Worm (Caenorhabditis elegans) whole organism, L2 larva: ENCODE data around the gene srab-12.

Experiments used
- C34F6.9 ChIP-seq: fragments of 150-350 bp; optimal IDR thresholded peaks from 2 replicates; lab custom pipeline; 2014; ENCODE audit warnings: missing biosample characterization, missing genetic modification characterization
- Y55F3AM.14 ChIP-seq: fragments of 200-800 bp; sonication (Bioruptor generic); optimal IDR thresholded peaks from 2 replicates; lab custom pipeline; 2018; ENCODE audit warnings: mild to moderate bottlenecking, missing genetic modification characterization, missing compliant biosample characterization
- aly-2 ChIP-seq: fragments of 150-350 bp; optimal IDR thresholded peaks from 2 replicates; lab custom pipeline; 2014; ENCODE audit warnings: missing biosample characterization, missing genetic modification characterization
- ama-1 ChIP-seq: fragments of 150-350 bp; optimal IDR thresholded peaks from 2 replicates; lab custom pipeline; 2018; ENCODE audit warnings: inconsistent platforms
- ceh-82 ChIP-seq: fragments of 150-350 bp; optimal IDR thresholded peaks from 2 replicates; lab custom pipeline; 2014; ENCODE audit warnings: missing biosample characterization, missing genetic modification characterization
- dmd-4 ChIP-seq: sonication (generic microtip); optimal IDR thresholded peaks from 2 replicates; lab custom pipeline; 2017; ENCODE audit warnings: missing biosample characterization, missing genetic modification characterization
- gmeb-1 ChIP-seq: fragments of 150-350 bp; optimal IDR thresholded peaks from 2 replicates; lab custom pipeline; 2014; ENCODE audit warnings: missing biosample characterization, missing genetic modification characterization
- lin-13 ChIP-seq: fragments of 150-350 bp; optimal IDR thresholded peaks from 2 replicates; lab custom pipeline; 2014; ENCODE audit warnings: missing biosample characterization, missing genetic modification reagents, missing genetic modification characterization
- mab-5 ChIP-seq: fragments of 150-350 bp; optimal IDR thresholded peaks from 2 replicates; lab custom pipeline; 2014; ENCODE audit warnings: missing biosample characterization, missing genetic modification characterization
- mbf-1 ChIP-seq: sonication (generic microtip); optimal IDR thresholded peaks from 2 replicates; lab custom pipeline; 2017; ENCODE audit warnings: missing biosample characterization, missing genetic modification characterization
- mdl-1 ChIP-seq, 2 experiments: fragments of 150-350 bp in 1 of 2; sonication (generic microtip) in 1 of 2; optimal IDR thresholded peaks; 2 replicates each; lab custom pipeline; 2017; ENCODE audit warnings: missing biosample characterization in 2 of 2, missing genetic modification characterization in 2 of 2
- nhr-12 ChIP-seq: fragments of 150-350 bp; optimal IDR thresholded peaks from 2 replicates; lab custom pipeline; 2014; ENCODE audit warnings: missing biosample characterization, missing genetic modification characterization
- nhr-129 ChIP-seq: fragments of 150-350 bp; optimal IDR thresholded peaks from 2 replicates; lab custom pipeline; 2014; ENCODE audit warnings: missing biosample characterization, missing genetic modification characterization
- nhr-21 ChIP-seq: fragments of 150-350 bp; optimal IDR thresholded peaks from 2 replicates; lab custom pipeline; 2014; ENCODE audit warnings: missing biosample characterization, missing genetic modification characterization
- nhr-23 ChIP-seq: fragments of 150-350 bp; optimal IDR thresholded peaks from 2 replicates; lab custom pipeline; 2014; ENCODE audit warnings: missing biosample characterization, missing genetic modification reagents, missing genetic modification characterization
- nhr-237 ChIP-seq: fragments of 150-350 bp; optimal IDR thresholded peaks from 2 replicates; lab custom pipeline; 2014; ENCODE audit warnings: missing biosample characterization, missing genetic modification characterization
- sma-3 ChIP-seq: sonication (generic microtip); optimal IDR thresholded peaks from 2 replicates; lab custom pipeline; 2016; ENCODE audit warnings: missing genetic modification reagents, missing genetic modification characterization, missing compliant biosample characterization
- sma-9 ChIP-seq, 2 experiments: fragments of 150-350 bp in 1 of 2; sonication (generic microtip) in 1 of 2; optimal IDR thresholded peaks; 2 replicates each; lab custom pipeline; 2014 to 2016; ENCODE audit warnings: missing genetic modification characterization in 2 of 2, mild to moderate bottlenecking in 1 of 2, missing biosample characterization in 1 of 2, missing compliant biosample characterization in 1 of 2, missing genetic modification reagents in 1 of 2, moderate library complexity in 1 of 2
- snpc-4 ChIP-seq: fragments of 150-350 bp; optimal IDR thresholded peaks from 2 replicates; lab custom pipeline; 2014; ENCODE audit warnings: missing biosample characterization, missing genetic modification characterization
- ztf-1 ChIP-seq: fragments of 200-800 bp; sonication (Bioruptor generic); conservative IDR thresholded peaks from 2 replicates; pipeline ENCODE4 v1.3.6; 2022; ENCODE audit warnings: missing genetic modification characterization, missing compliant biosample characterization
- ztf-11 ChIP-seq: sonication (generic microtip); optimal IDR thresholded peaks from 2 replicates; lab custom pipeline; 2017; ENCODE audit warnings: missing biosample characterization, missing genetic modification characterization

Gene srab-12

DNA sequence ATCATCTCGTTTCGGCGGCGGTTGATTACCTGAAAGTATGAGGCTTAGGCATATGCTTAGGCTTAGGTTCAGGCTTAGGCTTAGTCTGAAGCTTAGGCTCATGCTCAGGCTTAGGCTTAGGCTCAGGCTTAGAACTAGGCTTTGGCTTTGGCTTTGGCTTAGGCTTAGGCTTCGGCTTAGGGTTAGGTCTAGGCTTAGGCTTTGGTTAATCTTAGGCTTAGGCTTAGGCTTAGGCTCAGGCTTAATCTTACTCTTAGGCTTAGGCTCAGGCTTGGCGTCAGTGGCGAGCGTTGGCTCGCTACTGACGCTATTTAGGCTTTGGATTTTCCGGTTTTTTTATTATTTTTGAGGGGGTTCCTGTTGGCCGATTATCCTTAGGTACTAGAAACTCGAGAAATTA is 39.6 kb downstream of the srab-12 start:
- TF ChIP-seq sma-3 (GFP tag; lab: Kevin White, UChicago) (no peak), nhr-23 (no peak), dmd-4 (tag; lab: Kevin White, UChicago) (no peak), nhr-21 (tag; lab: Kevin White, UChicago) (no peak), nhr-237 (no peak), Y55F3AM.14 (no peak), ceh-82 (tag; lab: Kevin White, UChicago) (no peak), sma-9 (GFP tag; optimal IDR thresholded peaks at IDR 0.05; lab: Kevin White, UChicago) (no peak), sma-9 (tag; optimal IDR thresholded peaks at IDR 0.05; lab: Kevin White, UChicago) (no peak), ama-1 (lab: Kevin White, UChicago) (no peak), nhr-129 (tag; lab: Kevin White, UChicago) (no peak), ztf-1 (GFP tag; lab: Robert Waterston, UW) (no peak), ztf-11 (tag; lab: Kevin White, UChicago) (no peak), gmeb-1 (tag; lab: Kevin White, UChicago) (no peak), mbf-1 (tag; lab: Kevin White, UChicago) (no peak), mdl-1 (tag; optimal IDR thresholded peaks at IDR 0.05; lab: Kevin White, UChicago) (no peak), aly-2 (no peak), mab-5 (tag; lab: Kevin White, UChicago) (no peak)
- TF ChIP-seq, all 48 proteins: peak for 0

DNA sequence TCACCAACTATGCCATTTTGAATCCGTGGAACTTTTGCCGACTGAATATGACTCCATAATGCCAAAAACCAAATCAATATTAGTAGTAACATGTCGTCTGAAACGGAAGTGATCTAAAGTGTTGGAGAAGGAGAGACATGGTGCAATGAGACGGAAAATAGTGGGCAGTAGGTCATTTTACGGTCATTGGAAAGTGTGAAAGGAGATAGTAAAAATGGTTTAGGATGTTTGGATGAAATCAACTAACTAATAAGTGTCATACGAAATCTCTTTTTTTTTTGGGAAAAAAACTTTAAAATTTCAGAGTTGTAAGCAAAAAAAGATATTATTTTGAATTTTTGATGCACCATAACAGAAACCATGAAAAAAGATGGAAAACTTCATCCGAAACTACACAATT is 43.6 kb downstream of the srab-12 start, which contains the start of gene cutl-4:
Gene cutl-4, minus strand, starts transcription at position 101 of the 400 bp plus-strand sequence.
- TF ChIP-seq mab-5 (tag; lab: Kevin White, UChicago) = no peak
- no peak for TF ChIP-seq snpc-4
- no peak for TF ChIP-seq ztf-11 (tag; lab: Kevin White, UChicago)
- TF ChIP-seq C34F6.9 (tag; lab: Kevin White, UChicago) = no peak
- TF ChIP-seq nhr-237 = no peak
- TF ChIP-seq lin-13 = no peak

DNA sequence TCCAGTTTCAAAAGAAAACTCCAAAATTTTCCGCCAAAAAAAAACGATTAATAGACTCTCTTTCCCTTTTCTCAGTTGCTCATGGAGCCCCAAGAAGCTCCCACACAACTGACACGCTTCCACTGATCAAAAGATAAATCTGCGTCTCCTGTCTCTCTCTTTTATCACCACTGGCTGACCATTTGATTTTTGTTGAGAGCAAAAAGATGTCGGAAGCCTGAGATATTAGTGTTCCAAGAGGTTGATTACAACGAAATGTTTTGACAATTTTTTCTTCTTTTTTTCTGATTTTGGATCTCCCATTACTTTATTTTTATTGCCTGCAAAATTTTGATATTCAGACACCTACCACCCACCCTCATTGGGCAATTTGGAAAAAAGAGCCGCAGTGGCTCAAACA is 50.9 kb downstream of the srab-12 start, which contains the start of gene twk-42:
Gene twk-42, minus strand, starts transcription at position 101 of the 400 bp plus-strand sequence.
- TF ChIP-seq dmd-4 (tag; lab: Kevin White, UChicago) = no peak
- no peak for TF ChIP-seq nhr-12 (tag; lab: Kevin White, UChicago)
